Fruit fly (Drosophila melanogaster) whole organism, adult: ENCODE measurements around the gene PK2-R2.

Experiments
- CG11617 ChIP-seq: fragments of 200-800 bp; sonication (Bioruptor generic); optimal IDR thresholded peaks from 2 replicates; lab custom pipeline; 2017; ENCODE audit warnings: mild to moderate bottlenecking, missing biosample characterization, missing genetic modification reagents, missing genetic modification characterization
- CG12768 ChIP-seq: fragments of 200-800 bp; sonication (Bioruptor generic); optimal IDR thresholded peaks from 2 replicates; lab custom pipeline; 2017; ENCODE audit warnings: missing biosample characterization, missing genetic modification characterization, mild to moderate bottlenecking, moderate library complexity, missing genetic modification reagents
- CG14711 ChIP-seq: fragments of 200-800 bp; sonication (Bioruptor generic); optimal IDR thresholded peaks from 2 replicates; lab custom pipeline; 2018; ENCODE audit warnings: missing biosample characterization, mild to moderate bottlenecking, missing genetic modification characterization, moderate library complexity
- CG1620 ChIP-seq: fragments of 200-800 bp; sonication (Bioruptor generic); optimal IDR thresholded peaks from 2 replicates; lab custom pipeline; 2016; ENCODE audit warnings: missing biosample characterization, missing genetic modification characterization
- CG33017 ChIP-seq: fragments of 200-800 bp; sonication (Bioruptor generic); optimal IDR thresholded peaks from 2 replicates; lab custom pipeline; 2018; ENCODE audit warnings: missing biosample characterization, mild to moderate bottlenecking, missing genetic modification characterization, moderate library complexity
- CG5204 ChIP-seq: fragments of 200-800 bp; sonication (Bioruptor generic); optimal IDR thresholded peaks from 2 replicates; lab custom pipeline; 2016; ENCODE audit warnings: missing biosample characterization, missing genetic modification characterization
- CG7045 ChIP-seq: fragments of 200-800 bp; sonication (Bioruptor generic); optimal IDR thresholded peaks from 2 replicates; lab custom pipeline; 2017; ENCODE audit warnings: missing biosample characterization, mild to moderate bottlenecking, missing genetic modification characterization
- CG7101 ChIP-seq: fragments of 200-800 bp; sonication (Bioruptor generic); optimal IDR thresholded peaks from 2 replicates; lab custom pipeline; 2018; ENCODE audit warnings: missing biosample characterization, mild to moderate bottlenecking, missing genetic modification characterization, moderate library complexity
- Clk ChIP-seq: fragments of 200-800 bp; sonication (Bioruptor generic); optimal IDR thresholded peaks from 2 replicates; lab custom pipeline; 2017; ENCODE audit warnings: missing biosample characterization, missing genetic modification characterization
- Crg-1 ChIP-seq: fragments of 200-800 bp; sonication (Bioruptor generic); optimal IDR thresholded peaks from 2 replicates; lab custom pipeline; 2016; ENCODE audit warnings: missing biosample characterization, missing genetic modification characterization
- Hr96 ChIP-seq: fragments of 200-800 bp; sonication (Bioruptor generic); optimal IDR thresholded peaks from 2 replicates; lab custom pipeline; 2016; ENCODE audit warnings: missing biosample characterization, missing genetic modification characterization
- Mnt ChIP-seq: fragments of 200-800 bp; sonication (Bioruptor generic); optimal IDR thresholded peaks from 2 replicates; lab custom pipeline; 2016; ENCODE audit warnings: missing biosample characterization, mild to moderate bottlenecking, missing genetic modification characterization
- bab1 ChIP-seq: fragments of 200-800 bp; sonication (Bioruptor generic); optimal IDR thresholded peaks from 3 replicates; lab custom pipeline; 2019; ENCODE audit warnings: missing biosample characterization, mild to moderate bottlenecking, missing genetic modification characterization, moderate library complexity
- cic ChIP-seq: fragments of 200-800 bp; sonication (Bioruptor generic); optimal IDR thresholded peaks from 2 replicates; lab custom pipeline; 2017; ENCODE audit warnings: missing biosample characterization, mild to moderate bottlenecking, missing genetic modification characterization, moderate library complexity
- cnc ChIP-seq, 2 experiments: fragments of >200 bp; optimal IDR thresholded peaks; 2 replicates each; lab custom pipeline; 2017
- kay ChIP-seq: fragments of 200-800 bp; sonication (Bioruptor generic); peaks from one replicate; lab custom pipeline; 2016; ENCODE audit warnings: missing biosample characterization, missing genetic modification characterization, borderline replicate concordance
- ovo ChIP-seq: fragments of 200-800 bp; sonication (Bioruptor generic); optimal IDR thresholded peaks from 2 replicates; lab custom pipeline; 2016; ENCODE audit warnings: missing biosample characterization, missing genetic modification characterization
- pad ChIP-seq: fragments of 200-800 bp; sonication (Bioruptor generic); optimal IDR thresholded peaks from 3 replicates; lab custom pipeline; 2017; ENCODE audit warnings: missing biosample characterization, missing genetic modification characterization, mild to moderate bottlenecking, moderate library complexity, missing genetic modification reagents
- tj ChIP-seq: fragments of 200-800 bp; sonication (Bioruptor generic); optimal IDR thresholded peaks from 3 replicates; lab custom pipeline; 2017; ENCODE audit warnings: missing biosample characterization, mild to moderate bottlenecking, missing genetic modification characterization, moderate library complexity
- toe ChIP-seq: fragments of 200-800 bp; sonication (Bioruptor generic); optimal IDR thresholded peaks from 2 replicates; lab custom pipeline; 2016; ENCODE audit warnings: missing biosample characterization, missing genetic modification characterization

PK2-R2 gene

DNA sequence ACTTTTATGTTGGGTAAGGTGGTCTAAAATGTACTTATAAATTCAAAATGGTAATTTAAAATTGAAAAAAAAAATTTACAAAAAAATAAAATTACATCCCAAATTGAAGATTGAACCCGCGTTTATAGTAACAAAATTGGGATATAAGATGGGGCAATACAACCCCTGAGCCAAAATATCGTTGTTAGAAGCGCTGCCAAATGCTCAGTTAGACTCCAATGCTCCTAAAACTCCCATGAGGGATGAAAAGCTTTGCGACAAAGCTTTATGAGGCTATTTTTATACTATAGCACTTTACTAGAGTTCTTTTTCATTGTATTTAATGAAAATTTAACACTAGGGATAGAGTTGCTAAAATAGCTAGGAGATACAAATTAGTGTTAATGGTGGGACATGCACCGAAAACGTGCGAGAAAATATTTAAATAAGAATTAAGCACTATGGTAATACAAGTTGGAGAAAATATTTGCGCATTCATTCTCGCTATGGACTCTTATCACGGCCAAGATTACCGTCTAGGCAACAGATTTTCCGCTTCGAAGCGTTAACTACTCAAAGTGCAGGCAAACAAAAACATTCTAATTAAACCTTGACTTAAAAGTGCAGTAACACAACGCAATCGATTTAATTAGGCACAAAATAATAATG lies 29.5 kb upstream of the PK2-R2 start:
- TF ChIP-seq CG14711 (tag; lab: Kevin White, UChicago) (no peak), CG5204 (GFP tag; lab: Kevin White, UChicago) (no peak), pad (peak; percentile 80), CG7045 (GFP tag; lab: Kevin White, UChicago) (no peak), CG1620 (GFP tag; lab: Kevin White, UChicago) (no peak), cic (no peak), CG7101 (no peak), bab1 (GFP tag; lab: Kevin White, UChicago) (no peak), CG33017 (tag; lab: Kevin White, UChicago) (no peak), tj (no peak), Clk (GFP tag; lab: Kevin White, UChicago) (no peak), cnc (optimal IDR thresholded peaks at IDR 0.05; lab: Kevin White, UChicago) (peak in 1 of 2 experiments; percentile 52), kay (GFP tag; lab: Kevin White, UChicago) (peak; percentile 89), ovo (GFP tag; lab: Kevin White, UChicago) (no peak), toe (GFP tag; lab: Kevin White, UChicago) (no peak), Mnt (GFP tag; lab: Kevin White, UChicago) (no peak), Hr96 (GFP tag; lab: Kevin White, UChicago) (no peak), Crg-1 (GFP tag; lab: Kevin White, UChicago) (no peak), CG11617 (GFP tag; lab: Kevin White, UChicago) (no peak), CG12768 (GFP tag; lab: Kevin White, UChicago) (no peak)

DNA sequence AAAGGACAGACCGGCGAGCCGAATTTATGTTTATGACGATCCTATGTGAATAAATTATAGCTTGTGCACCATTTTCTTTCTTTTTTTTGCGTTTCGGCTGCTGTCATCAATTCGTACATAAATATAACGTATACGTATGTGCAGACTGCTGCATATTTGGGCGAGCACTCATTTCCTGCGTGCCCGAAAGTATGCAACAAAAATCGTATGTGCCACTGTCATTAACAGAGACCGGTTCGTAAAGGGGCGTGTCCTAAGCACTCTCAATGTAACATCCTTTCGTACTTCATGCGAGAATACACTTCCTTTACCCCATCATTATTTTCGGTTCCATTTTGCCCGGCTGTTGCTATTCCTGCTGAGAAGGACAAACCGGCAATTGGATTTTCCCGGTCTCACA lies 26.1 kb upstream of the PK2-R2 start:
- TF ChIP-seq Clk (GFP tag; lab: Kevin White, UChicago): no peak

DNA sequence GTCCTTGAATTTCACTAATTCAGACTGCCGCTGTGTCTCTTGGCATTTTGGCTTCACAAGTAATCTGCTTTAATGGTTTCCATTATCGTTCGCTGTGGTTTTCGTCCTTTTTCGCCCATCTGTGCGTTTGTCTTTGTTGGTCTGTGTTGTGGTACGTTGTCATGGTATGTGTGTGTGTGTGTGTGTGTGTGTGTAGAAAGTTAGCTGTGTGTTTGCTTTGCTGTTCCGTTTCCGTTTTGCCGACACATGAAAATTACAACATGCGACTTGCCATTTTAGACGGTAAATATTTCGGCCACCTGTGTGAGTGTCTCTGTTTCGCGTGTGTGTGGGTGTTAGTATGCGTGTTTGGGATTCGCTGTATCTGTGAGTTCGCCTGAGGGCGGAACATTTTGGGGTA lies 23.0 kb upstream of the PK2-R2 start:
- no peak for TF ChIP-seq Hr96 (GFP tag; lab: Kevin White, UChicago)
- TF ChIP-seq pad: no peak
- no peak for TF ChIP-seq cnc (optimal IDR thresholded peaks at IDR 0.05; lab: Kevin White, UChicago)
- no peak for TF ChIP-seq Crg-1 (GFP tag; lab: Kevin White, UChicago)
- TF ChIP-seq Mnt (GFP tag; lab: Kevin White, UChicago): no peak
- no peak for TF ChIP-seq CG11617 (GFP tag; lab: Kevin White, UChicago)

DNA sequence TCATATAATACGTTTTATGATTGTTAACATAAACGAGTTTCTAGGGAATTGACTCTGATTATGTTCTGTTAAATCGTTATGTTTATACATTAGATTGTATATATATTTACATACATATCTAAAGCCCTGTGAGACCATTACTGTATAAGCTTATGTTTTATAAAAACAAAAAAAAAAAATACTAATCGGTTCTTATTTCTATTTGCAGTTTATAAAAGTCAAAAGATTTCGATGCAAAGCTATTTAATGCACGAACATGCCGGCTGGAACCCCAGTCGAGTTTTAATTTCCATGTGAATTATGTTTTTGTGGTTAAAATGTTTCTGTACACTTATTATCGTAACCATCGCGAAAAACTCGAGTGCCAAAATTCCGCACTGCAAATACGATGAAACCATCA lies 19.4 kb upstream of the PK2-R2 start, which contains the start of gene mthl12:
Gene mthl12, plus strand, starts transcription at position 301 of the 400 bp plus-strand sequence.
- no peak for TF ChIP-seq CG12768 (GFP tag; lab: Kevin White, UChicago)

DNA sequence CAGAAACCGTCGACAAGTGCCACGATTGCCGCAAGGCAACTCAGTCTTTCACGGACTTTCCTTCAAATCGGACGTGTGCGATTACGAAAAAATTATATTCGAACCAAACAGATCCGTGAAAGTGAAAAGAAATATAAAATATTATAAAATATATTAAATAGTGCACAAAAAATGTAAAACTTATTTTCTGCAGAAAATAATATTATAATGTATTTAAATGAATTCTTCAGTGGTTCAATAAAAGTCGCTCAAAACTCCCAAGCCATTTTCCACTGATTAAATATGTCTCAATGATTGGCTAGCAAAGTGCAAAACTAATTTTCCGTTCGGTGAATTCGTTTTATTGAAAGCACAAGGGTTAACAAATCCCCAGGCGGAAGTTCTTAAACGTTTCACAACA lies 4.1 kb upstream of the PK2-R2 start, which contains the start of gene PK2-R1:
Gene PK2-R1, plus strand, starts transcription at position 301 of the 400 bp plus-strand sequence.
- TF ChIP-seq CG12768 (GFP tag; lab: Kevin White, UChicago) (no peak), Mnt (GFP tag; lab: Kevin White, UChicago) (no peak), Crg-1 (GFP tag; lab: Kevin White, UChicago) (no peak), CG7045 (GFP tag; lab: Kevin White, UChicago) (no peak), kay (GFP tag; lab: Kevin White, UChicago) (no peak), toe (GFP tag; lab: Kevin White, UChicago) (no peak), CG7101 (no peak), bab1 (GFP tag; lab: Kevin White, UChicago) (no peak), CG14711 (tag; lab: Kevin White, UChicago) (no peak), CG33017 (tag; lab: Kevin White, UChicago) (no peak), CG1620 (GFP tag; lab: Kevin White, UChicago) (no peak), Hr96 (GFP tag; lab: Kevin White, UChicago) (no peak), CG11617 (GFP tag; lab: Kevin White, UChicago) (no peak), pad (no peak), ovo (GFP tag; lab: Kevin White, UChicago) (no peak)

DNA sequence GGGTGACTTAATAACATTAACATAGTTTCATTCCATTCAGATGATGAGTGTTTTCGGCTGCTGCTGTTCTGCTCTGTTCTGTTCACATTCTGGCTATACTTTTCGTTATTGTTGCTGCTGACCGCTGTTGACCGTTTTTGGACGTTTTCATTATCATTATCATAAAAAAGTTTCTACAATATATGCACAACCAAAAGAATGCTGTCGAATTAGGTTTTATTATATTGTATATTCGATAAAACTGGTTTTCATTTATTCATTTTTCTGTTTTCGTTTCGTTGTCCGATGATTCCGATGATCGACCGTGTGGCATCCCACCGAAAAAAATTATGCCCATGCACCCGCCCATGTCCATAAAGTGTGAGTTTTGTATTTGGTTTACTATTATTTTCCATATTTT lies 935 bp downstream of the PK2-R2 start:
- no peak for TF ChIP-seq Clk (GFP tag; lab: Kevin White, UChicago)
- TF ChIP-seq tj: no peak
- TF ChIP-seq CG7045 (GFP tag; lab: Kevin White, UChicago): no peak
- TF ChIP-seq CG33017 (tag; lab: Kevin White, UChicago): no peak
- TF ChIP-seq toe (GFP tag; lab: Kevin White, UChicago): no peak
- no peak for TF ChIP-seq pad
- no peak for TF ChIP-seq Crg-1 (GFP tag; lab: Kevin White, UChicago)
- TF ChIP-seq bab1 (GFP tag; lab: Kevin White, UChicago): no peak
- TF ChIP-seq kay (GFP tag; lab: Kevin White, UChicago): no peak
- no peak for TF ChIP-seq CG7101

DNA sequence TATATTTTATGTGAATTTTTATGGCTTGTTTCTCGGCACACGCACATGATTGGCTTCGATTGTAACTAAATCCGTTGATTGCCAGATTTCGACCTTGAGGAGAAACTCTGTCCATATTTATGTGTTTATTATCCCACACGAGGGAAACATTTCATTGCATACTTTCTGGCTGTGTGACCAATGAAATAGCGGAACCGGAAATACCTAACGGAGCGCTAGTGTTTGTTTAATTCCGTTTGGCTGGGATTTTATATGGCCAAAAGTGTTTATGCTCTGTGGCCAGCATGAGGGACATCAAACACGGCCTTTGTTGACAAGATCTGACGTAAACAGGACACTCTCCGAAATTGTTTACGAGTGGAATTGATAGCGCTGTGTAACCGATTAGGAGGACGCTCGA lies 14.1 kb downstream of the PK2-R2 start:
- no peak for TF ChIP-seq CG5204 (GFP tag; lab: Kevin White, UChicago)
- no peak for TF ChIP-seq tj
- no peak for TF ChIP-seq CG33017 (tag; lab: Kevin White, UChicago)
- TF ChIP-seq toe (GFP tag; lab: Kevin White, UChicago): no peak
- no peak for TF ChIP-seq ovo (GFP tag; lab: Kevin White, UChicago)
- TF ChIP-seq Mnt (GFP tag; lab: Kevin White, UChicago): no peak
- TF ChIP-seq Hr96 (GFP tag; lab: Kevin White, UChicago): no peak
